Fruit fly (Drosophila melanogaster) S2 (cell line): Measurements from ENCODE around the gene SclA.

Source experiments
- CG8478 ChIP-seq: fragments of >200 bp; optimal IDR thresholded peaks from 2 replicates; lab custom pipeline; 2018
- CTCF ChIP-seq, 2 experiments: fragments of >200 bp; optimal IDR thresholded peaks; 2 replicates each; lab custom pipeline; 2018

Gene SclA

DNA sequence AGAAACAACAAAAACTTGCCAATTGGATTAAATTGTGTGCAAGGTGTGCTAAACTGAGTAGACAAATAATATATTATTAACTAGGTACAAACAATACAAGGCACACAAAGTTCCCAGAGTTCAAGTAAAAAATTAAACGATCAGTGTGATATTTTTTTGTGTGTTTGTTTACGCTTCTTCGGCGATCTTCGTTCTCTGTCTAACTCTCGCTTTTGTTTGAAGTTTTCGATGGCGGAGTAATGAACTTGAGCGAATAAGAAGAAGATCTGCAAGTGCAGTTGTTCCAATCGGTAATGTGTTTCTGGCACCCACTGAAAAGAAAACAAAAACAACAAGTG is 21.1 kb upstream of the SclA start:
- TF ChIP-seq CG8478 (lab: Kevin White, UChicago) = no peak
- TF ChIP-seq CTCF (optimal IDR thresholded peaks at IDR 0.05; lab: Kevin White, UChicago) = no peak

DNA sequence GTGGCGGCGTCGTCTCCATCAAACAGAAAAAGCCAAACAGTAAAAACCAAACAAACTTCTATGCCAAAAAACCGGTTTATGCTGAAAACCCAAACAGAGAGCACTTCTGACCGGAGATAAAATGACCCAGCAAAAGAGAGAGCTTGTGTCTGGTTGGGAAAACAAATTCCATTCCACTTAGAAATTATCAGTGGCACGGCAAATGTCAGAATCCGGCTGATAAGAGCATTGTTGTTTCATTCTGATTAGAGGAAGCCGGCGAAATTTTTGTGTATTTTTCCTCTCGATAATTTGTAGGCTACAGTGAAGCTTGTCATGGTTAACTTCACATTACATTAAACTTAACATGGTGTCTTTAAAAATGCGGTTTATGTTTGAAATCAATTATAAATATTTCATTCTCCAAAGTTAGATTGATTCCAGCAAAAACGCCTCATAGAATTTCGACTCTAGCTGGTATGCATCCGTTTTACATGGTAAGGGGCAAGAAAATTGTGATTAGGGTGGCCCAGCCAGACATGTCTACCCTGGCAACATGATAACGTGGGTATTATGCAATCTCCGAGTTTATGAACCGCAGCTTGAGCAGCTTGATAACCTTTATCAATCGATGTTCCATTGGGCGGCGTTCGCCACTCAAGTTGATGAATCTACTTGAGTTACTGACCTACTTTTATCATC is 20.2 kb upstream of the SclA start:
- TF ChIP-seq CG8478 (lab: Kevin White, UChicago) (no peak), CTCF (optimal IDR thresholded peaks at IDR 0.05; lab: Kevin White, UChicago) (no peak)

DNA sequence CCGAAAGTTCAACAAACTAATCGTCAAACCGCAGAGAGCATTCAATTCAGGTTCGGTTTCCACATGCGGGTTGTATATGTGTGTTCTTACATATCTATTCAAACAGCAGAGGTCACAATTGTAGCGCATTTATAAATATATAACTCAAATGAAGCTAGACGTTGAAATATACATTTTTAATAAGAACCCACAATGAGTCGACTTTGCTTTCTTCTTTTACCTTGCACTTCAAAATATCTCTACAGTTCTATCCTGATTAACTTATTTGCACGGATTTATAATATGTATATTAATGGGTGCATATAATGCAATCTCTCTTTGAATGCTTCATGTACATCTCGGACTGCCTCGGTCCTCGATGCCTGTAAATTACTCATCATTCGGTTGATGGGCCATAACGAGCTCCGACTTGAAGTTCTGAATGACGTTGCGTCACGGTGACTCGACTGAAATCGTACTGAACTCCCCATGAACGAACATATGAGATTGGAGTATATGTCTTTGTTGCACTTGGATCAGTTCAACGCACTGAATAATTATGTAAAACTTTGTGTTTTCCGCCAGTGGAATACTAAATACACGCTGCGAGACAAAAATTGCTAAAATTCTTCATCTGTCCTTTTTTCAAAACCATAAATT is 19.3 kb upstream of the SclA start:
- no peak for TF ChIP-seq CG8478 (lab: Kevin White, UChicago)
- TF ChIP-seq CTCF (optimal IDR thresholded peaks at IDR 0.05; lab: Kevin White, UChicago) = no peak

DNA sequence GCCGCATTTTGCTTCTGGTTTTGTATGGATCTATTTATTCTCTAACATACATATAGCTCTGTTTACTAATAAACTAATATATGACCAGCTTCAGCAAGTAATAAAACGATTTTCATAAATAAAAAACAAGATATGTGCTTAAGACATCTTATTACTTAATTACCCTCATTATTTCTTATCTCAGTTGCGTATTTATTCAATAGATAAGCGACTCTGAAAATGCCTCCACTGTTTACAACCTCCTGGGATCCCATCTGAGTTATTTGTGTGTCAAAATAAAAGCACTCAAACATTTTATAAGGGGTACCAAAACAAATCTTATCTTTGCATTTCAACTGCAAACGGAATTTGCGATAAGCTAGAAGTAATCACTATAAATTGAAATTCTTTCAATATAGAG is 18.1 kb upstream of the SclA start:
- TF ChIP-seq CTCF (optimal IDR thresholded peaks at IDR 0.05; lab: Kevin White, UChicago) (no peak), CG8478 (lab: Kevin White, UChicago) (no peak)

DNA sequence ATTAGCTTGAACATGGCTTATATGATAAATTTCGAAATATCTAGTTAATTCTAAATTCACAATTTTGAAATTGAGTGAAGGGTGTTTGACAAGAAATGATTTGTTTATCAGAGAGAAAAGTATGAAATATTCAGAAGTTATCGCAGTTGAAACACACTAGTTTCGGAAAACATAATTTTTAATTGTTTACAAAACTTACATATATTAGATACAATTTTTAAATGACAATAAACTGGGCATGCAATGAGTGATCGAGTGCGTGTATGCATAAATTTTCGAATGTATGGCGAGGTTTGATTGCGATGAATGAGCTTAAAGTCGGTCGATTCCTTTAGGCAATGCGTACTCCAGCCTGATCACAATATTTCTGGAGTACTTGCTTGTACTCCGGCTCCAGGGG is 16.8 kb upstream of the SclA start, which contains the start of gene CG13280:
Gene CG13280, minus strand, starts transcription at position 101 of the 400 bp plus-strand sequence.
- TF ChIP-seq CG8478 (lab: Kevin White, UChicago) (no peak), CTCF (optimal IDR thresholded peaks at IDR 0.05; lab: Kevin White, UChicago) (no peak)

DNA sequence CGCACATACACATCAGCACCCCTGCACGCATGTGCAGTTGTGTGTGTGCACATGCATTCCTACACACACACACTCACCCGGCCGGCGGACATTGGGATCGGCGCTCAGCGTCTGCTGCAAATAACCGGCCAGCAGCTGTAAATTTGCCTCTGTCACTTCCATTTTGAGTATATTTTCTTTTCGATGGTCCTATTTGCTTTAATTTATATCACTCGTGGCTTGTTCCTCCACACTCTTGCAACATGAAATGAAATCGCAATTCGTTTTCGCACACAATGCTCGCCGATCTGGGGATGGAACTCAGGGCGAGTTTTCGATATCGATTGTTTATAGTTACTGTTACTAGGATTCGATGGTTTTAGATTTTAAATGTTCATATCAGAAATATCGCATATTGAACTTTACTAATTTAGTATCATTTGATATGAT is 12.9 kb upstream of the SclA start, which contains the start of gene Cse1:
Gene Cse1, minus strand, starts transcription at position 303 of the 429 bp plus-strand sequence.
- TF ChIP-seq CTCF (optimal IDR thresholded peaks at IDR 0.05; lab: Kevin White, UChicago) = no peak
- TF ChIP-seq CG8478 (lab: Kevin White, UChicago) = no peak

DNA sequence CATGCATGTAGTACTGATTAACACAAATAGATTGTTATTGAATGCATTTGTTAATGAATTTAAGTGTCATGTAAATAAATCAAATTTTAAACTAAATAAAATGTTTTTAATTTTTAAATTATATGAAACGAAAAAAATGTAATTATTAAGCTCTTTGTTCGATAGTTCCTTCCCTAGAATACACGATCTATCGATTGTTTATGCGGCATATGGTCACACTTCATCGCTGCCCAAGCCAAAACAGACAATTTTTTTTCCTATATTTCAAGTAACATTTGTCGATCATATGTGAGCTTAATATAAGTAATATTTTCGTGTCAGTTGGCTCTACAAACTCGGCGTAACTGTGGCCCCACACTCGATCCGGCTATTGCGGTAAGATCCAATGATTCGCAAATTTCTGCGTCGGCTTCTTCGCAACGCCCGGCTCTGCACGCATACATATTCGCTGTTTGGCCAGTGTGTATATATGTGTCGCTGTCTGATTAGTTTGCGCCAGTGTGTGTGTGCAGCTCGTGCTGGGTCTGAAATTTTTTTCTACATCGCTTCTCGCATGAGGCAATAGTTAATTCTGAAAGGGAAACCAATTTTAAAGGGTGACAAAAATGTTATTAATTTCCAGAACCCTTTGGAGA is 10.8 kb upstream of the SclA start, which contains the start of gene AspRS-m:
Gene AspRS-m, plus strand, starts transcription at position 207 of the 635 bp plus-strand sequence.
- TF ChIP-seq CG8478 (lab: Kevin White, UChicago) (no peak), CTCF (optimal IDR thresholded peaks at IDR 0.05; lab: Kevin White, UChicago) (no peak)

DNA sequence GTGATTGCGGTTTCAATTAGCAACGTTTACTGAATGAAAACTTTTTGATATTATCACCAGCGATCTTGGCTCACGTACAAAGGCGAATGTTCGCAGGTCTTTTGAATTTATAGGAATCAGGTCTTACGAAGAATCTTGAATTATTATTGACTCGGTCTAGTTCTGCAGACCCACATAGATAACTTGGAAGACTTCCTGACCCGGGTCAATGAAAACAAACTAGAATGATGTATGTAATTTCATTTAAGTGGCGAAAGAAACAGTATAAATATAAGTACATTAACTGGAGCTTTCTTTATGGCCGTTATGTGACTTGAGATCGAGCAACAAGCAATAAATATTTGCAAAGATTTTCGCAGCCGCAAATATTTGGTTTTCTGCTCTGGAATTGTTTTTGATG is 3.4 kb upstream of the SclA start, which contains the start of gene CG13282:
Gene CG13282, minus strand, starts transcription at position 101 of the 400 bp plus-strand sequence.
- TF ChIP-seq CG8478 (lab: Kevin White, UChicago) (no peak), CTCF (optimal IDR thresholded peaks at IDR 0.05; lab: Kevin White, UChicago) (no peak)

DNA sequence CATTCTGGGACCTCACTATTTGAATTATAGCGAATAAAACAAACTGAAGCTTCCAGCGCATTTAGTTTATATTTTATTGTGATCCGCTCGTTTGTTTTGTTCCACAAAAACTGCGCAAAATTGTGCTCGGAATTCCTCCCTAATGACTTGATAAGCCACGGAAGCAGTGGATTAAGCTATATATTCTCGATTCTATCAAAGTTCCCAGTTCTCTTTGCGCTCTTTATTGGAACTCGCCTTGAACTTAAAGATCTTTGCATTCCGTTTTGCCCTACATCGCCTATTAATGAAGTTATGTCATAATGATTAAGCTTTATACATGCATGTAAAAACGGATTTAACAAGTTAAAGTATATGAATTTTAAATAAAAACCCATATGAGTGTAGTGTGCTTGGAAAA is 614 bp upstream of the SclA start, which contains the start of gene Nepl9:
Gene Nepl9, minus strand, starts transcription at position 101 of the 400 bp plus-strand sequence.
- TF ChIP-seq CG8478 (lab: Kevin White, UChicago) (no peak), CTCF (optimal IDR thresholded peaks at IDR 0.05; lab: Kevin White, UChicago) (no peak)

DNA sequence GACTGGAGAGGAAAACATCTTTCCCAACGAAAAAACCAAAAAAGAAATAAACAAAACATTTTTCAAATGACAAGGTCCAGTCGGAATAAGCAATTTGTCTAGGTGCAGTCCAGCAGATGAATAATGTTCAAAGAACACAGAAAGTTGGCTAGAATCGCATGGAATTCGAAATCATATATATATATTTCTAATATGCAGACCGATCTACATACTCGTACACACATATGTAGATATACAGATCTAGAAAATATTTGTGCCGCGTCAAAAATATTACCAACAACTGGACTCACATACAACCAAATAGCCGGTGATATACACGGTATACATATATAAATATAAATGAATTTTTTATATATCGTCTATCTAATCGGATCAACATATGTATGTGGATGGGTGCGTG is 1.9 kb downstream of the SclA start:
- TF ChIP-seq CG8478 (lab: Kevin White, UChicago) (no peak), CTCF (optimal IDR thresholded peaks at IDR 0.05; lab: Kevin White, UChicago) (no peak)

DNA sequence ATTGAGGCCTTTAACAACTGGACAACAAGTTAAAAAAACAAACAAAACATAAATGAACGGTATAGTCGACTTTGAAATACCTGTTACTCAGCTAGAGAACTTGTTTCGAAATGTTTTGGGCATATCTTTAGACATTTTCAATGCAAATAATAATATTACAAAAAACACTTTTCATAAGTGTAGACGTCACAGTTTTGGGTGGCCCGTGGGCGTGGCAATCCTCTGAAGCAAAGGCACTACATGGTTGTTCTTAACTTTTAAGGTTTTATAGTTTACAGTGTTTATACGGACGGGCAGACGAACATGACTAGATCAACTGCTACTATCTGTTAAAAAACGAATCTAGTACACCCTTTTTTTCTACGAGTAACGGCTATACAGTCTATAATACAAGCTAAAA is 4.7 kb downstream of the SclA start:
- no peak for TF ChIP-seq CTCF (optimal IDR thresholded peaks at IDR 0.05; lab: Kevin White, UChicago)
- no peak for TF ChIP-seq CG8478 (lab: Kevin White, UChicago)

DNA sequence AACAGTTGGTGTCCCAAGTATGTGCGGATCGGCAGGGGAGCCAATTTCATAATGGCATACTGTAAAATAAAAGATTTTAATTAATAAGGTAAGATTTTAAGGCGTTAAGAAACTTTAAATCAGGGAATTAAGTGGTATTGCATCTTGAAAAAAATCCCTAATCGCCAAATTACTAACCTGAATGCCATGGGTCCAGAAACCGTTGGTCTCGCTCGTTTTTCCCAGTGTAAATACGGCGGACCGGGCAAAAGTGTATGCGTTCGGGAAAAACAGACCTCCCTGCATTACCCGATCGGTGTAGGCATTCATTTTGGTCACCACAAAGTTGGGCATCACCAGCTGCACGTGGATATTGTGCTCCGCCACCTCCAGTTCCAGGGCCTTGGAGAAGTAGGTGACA is 5.6 kb downstream of the SclA start:
- TF ChIP-seq CG8478 (lab: Kevin White, UChicago) (no peak), CTCF (optimal IDR thresholded peaks at IDR 0.05; lab: Kevin White, UChicago) (no peak)

DNA sequence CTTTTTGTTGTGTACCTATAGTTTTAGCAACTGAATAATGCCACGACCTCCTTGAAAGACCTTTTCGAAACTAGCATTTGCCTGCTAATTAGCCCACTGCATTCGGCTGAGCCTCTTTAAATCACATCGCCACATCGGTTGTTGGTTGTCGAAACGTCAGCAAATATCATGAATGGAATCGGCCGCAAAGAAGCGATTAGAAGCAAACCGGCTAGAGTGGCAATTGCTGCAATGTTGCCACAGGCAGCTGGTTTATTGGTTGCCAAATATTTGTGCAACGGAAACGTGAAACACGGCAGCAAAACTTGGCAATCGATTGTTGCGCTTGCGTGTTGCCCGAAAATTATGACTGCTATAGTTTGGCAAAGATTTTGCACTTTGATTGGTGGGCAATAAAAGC is 7.4 kb downstream of the SclA start:
- TF ChIP-seq CTCF (optimal IDR thresholded peaks at IDR 0.05; lab: Kevin White, UChicago) (no peak), CG8478 (lab: Kevin White, UChicago) (no peak)

DNA sequence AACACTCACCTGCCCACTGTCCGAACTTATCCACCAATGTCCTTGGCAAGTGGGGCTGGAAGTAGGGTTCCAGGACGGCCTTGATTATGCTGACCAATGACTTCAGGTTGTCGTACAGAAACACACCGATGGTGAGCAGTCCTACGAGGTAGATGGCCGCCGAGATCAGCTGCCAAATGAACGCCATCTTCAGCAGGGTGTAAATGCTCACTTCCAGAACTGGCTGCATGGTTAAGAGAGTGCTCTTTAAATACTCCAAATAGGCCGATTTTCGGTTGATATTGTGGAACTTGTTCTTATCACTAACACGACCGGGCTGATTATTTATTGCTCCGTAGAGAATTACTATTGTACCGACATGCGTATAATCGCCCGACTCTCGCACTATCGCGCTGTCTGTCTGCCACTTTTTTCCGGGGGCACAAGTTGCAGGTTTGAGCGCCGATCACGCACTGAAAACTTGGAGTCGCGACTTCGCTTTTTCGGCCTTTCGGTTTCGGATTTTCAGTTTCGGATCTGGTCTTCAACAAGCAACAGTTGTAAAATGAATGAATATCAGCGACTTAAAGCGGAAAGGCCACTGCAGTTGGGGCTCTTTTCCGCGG is 9.1 kb downstream of the SclA start:
- no peak for TF ChIP-seq CG8478 (lab: Kevin White, UChicago)
- no peak for TF ChIP-seq CTCF (optimal IDR thresholded peaks at IDR 0.05; lab: Kevin White, UChicago)

DNA sequence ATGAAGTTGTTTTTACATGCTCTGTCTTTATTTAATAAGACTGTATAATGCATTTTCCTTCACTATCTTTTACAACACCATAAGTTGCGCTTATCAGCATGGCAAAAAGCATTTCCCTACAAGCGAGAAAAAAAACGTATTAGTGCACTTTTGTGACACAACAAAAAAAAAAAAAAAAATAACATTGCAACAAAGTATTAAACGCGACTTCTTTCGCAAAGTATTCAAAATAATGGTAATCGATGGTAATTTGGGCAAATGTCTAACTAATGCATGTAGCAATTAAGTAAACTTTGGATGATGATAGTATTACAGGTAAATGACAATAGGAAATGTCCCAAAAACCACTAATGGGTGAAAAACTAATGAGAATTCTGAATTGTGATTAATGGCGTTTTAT is 10.2 kb downstream of the SclA start:
- no peak for TF ChIP-seq CTCF (optimal IDR thresholded peaks at IDR 0.05; lab: Kevin White, UChicago)
- no peak for TF ChIP-seq CG8478 (lab: Kevin White, UChicago)
